Worm (Caenorhabditis elegans) whole organism, L2 larva: ENCODE results near the gene ubh-1.

Experiments
- C34F6.9 ChIP-seq: fragments of 150-350 bp; optimal IDR thresholded peaks from 2 replicates; lab custom pipeline; 2014; ENCODE audit warnings: missing biosample characterization, missing genetic modification characterization
- F13H6.1 ChIP-seq: sonication (generic microtip); optimal IDR thresholded peaks from 2 replicates; lab custom pipeline; 2016; ENCODE audit warnings: missing genetic modification characterization, missing compliant biosample characterization
- R02D3.7 ChIP-seq: fragments of 150-350 bp; optimal IDR thresholded peaks from 2 replicates; lab custom pipeline; 2014; ENCODE audit warnings: missing biosample characterization, missing genetic modification characterization
- Y55F3AM.14 ChIP-seq: fragments of 200-800 bp; sonication (Bioruptor generic); optimal IDR thresholded peaks from 2 replicates; lab custom pipeline; 2018; ENCODE audit warnings: mild to moderate bottlenecking, missing genetic modification characterization, missing compliant biosample characterization
- ZK546.5 ChIP-seq: sonication (generic microtip); optimal IDR thresholded peaks from 2 replicates; lab custom pipeline; 2017; ENCODE audit warnings: missing biosample characterization, missing genetic modification characterization
- alr-1 ChIP-seq: fragments of 150-350 bp; optimal IDR thresholded peaks from 2 replicates; lab custom pipeline; 2014; ENCODE audit warnings: missing biosample characterization, missing genetic modification characterization
- aly-2 ChIP-seq: fragments of 150-350 bp; optimal IDR thresholded peaks from 2 replicates; lab custom pipeline; 2014; ENCODE audit warnings: missing biosample characterization, missing genetic modification characterization
- ama-1 ChIP-seq: fragments of 150-350 bp; optimal IDR thresholded peaks from 2 replicates; lab custom pipeline; 2018; ENCODE audit warnings: inconsistent platforms
- blmp-1 ChIP-seq: sonication (generic microtip); optimal IDR thresholded peaks from 2 replicates; lab custom pipeline; 2017; ENCODE audit warnings: missing genetic modification characterization, mild to moderate bottlenecking, missing compliant biosample characterization, antibody characterized with exemption, moderate library complexity; ENCODE audit not compliant: insufficient read depth
- ceh-16 ChIP-seq: fragments of 150-350 bp; optimal IDR thresholded peaks from 2 replicates; lab custom pipeline; 2014; ENCODE audit warnings: missing biosample characterization, missing genetic modification characterization
- ceh-82 ChIP-seq: fragments of 150-350 bp; optimal IDR thresholded peaks from 2 replicates; lab custom pipeline; 2014; ENCODE audit warnings: missing biosample characterization, missing genetic modification characterization
- crh-2 ChIP-seq: sonication (generic microtip); optimal IDR thresholded peaks from 2 replicates; lab custom pipeline; 2017; ENCODE audit warnings: missing biosample characterization, missing genetic modification characterization
- dmd-4 ChIP-seq: sonication (generic microtip); optimal IDR thresholded peaks from 2 replicates; lab custom pipeline; 2017; ENCODE audit warnings: missing biosample characterization, missing genetic modification characterization
- egl-27 ChIP-seq: sonication (generic microtip); optimal IDR thresholded peaks from 3 replicates; lab custom pipeline; 2017; ENCODE audit warnings: missing biosample characterization, missing genetic modification reagents, missing genetic modification characterization
- elt-1 ChIP-seq: fragments of 150-350 bp; optimal IDR thresholded peaks from 2 replicates; lab custom pipeline; 2014; ENCODE audit warnings: missing biosample characterization, missing genetic modification characterization
- elt-3 ChIP-seq: sonication (generic microtip); optimal IDR thresholded peaks from 2 replicates; lab custom pipeline; 2017; ENCODE audit warnings: missing biosample characterization, missing genetic modification characterization
- fos-1 ChIP-seq: fragments of 150-350 bp; optimal IDR thresholded peaks from 2 replicates; lab custom pipeline; 2014; ENCODE audit warnings: missing biosample characterization, missing genetic modification characterization
- gmeb-1 ChIP-seq: fragments of 150-350 bp; optimal IDR thresholded peaks from 2 replicates; lab custom pipeline; 2014; ENCODE audit warnings: missing biosample characterization, missing genetic modification characterization
- lin-11 ChIP-seq: fragments of 150-350 bp; sonication (generic microtip); optimal IDR thresholded peaks from 2 replicates; lab custom pipeline; 2014; ENCODE audit warnings: missing biosample characterization, missing genetic modification characterization, inconsistent platforms, mixed read lengths
- lin-13 ChIP-seq: fragments of 150-350 bp; optimal IDR thresholded peaks from 2 replicates; lab custom pipeline; 2014; ENCODE audit warnings: missing biosample characterization, missing genetic modification reagents, missing genetic modification characterization
- lin-39 ChIP-seq: fragments of 150-350 bp; optimal IDR thresholded peaks from 2 replicates; lab custom pipeline; 2014; ENCODE audit warnings: missing biosample characterization, missing genetic modification reagents, missing genetic modification characterization
- lsy-2 ChIP-seq, 2 experiments: fragments of 150-350 bp in 1 of 2; sonication (generic microtip) in 1 of 2; optimal IDR thresholded peaks; 2 replicates each; lab custom pipeline; 2014 to 2017; ENCODE audit warnings: missing biosample characterization in 2 of 2, missing genetic modification characterization in 2 of 2
- mab-5 ChIP-seq: fragments of 150-350 bp; optimal IDR thresholded peaks from 2 replicates; lab custom pipeline; 2014; ENCODE audit warnings: missing biosample characterization, missing genetic modification characterization
- mbf-1 ChIP-seq: sonication (generic microtip); optimal IDR thresholded peaks from 2 replicates; lab custom pipeline; 2017; ENCODE audit warnings: missing biosample characterization, missing genetic modification characterization
- mdl-1 ChIP-seq, 2 experiments: fragments of 150-350 bp in 1 of 2; sonication (generic microtip) in 1 of 2; optimal IDR thresholded peaks; 2 replicates each; lab custom pipeline; 2017; ENCODE audit warnings: missing biosample characterization in 2 of 2, missing genetic modification characterization in 2 of 2
- nhr-10 ChIP-seq: sonication (generic microtip); optimal IDR thresholded peaks from 2 replicates; lab custom pipeline; 2017; ENCODE audit warnings: missing biosample characterization, missing genetic modification characterization
- nhr-11 ChIP-seq: fragments of 150-350 bp; optimal IDR thresholded peaks from 2 replicates; lab custom pipeline; 2014; ENCODE audit warnings: missing biosample characterization, missing genetic modification characterization
- nhr-12 ChIP-seq: fragments of 150-350 bp; optimal IDR thresholded peaks from 2 replicates; lab custom pipeline; 2014; ENCODE audit warnings: missing biosample characterization, missing genetic modification characterization
- nhr-129 ChIP-seq: fragments of 150-350 bp; optimal IDR thresholded peaks from 2 replicates; lab custom pipeline; 2014; ENCODE audit warnings: missing biosample characterization, missing genetic modification characterization
- nhr-21 ChIP-seq: fragments of 150-350 bp; optimal IDR thresholded peaks from 2 replicates; lab custom pipeline; 2014; ENCODE audit warnings: missing biosample characterization, missing genetic modification characterization
- nhr-23 ChIP-seq: fragments of 150-350 bp; optimal IDR thresholded peaks from 2 replicates; lab custom pipeline; 2014; ENCODE audit warnings: missing biosample characterization, missing genetic modification reagents, missing genetic modification characterization
- nhr-237 ChIP-seq: fragments of 150-350 bp; optimal IDR thresholded peaks from 2 replicates; lab custom pipeline; 2014; ENCODE audit warnings: missing biosample characterization, missing genetic modification characterization
- nhr-25 ChIP-seq: fragments of 150-350 bp; sonication (generic microtip); optimal IDR thresholded peaks from 3 replicates; lab custom pipeline; 2014; ENCODE audit warnings: missing biosample characterization, missing genetic modification characterization
- nhr-6 ChIP-seq: fragments of 150-350 bp; optimal IDR thresholded peaks from 2 replicates; lab custom pipeline; 2014; ENCODE audit warnings: missing biosample characterization, missing genetic modification characterization
- nhr-77 ChIP-seq: fragments of 150-350 bp; optimal IDR thresholded peaks from 2 replicates; lab custom pipeline; 2014; ENCODE audit warnings: missing biosample characterization, missing genetic modification characterization
- peb-1 ChIP-seq: fragments of 150-350 bp; optimal IDR thresholded peaks from 2 replicates; lab custom pipeline; 2014; ENCODE audit warnings: missing biosample characterization, missing genetic modification characterization
- sem-4 ChIP-seq: fragments of 150-350 bp; optimal IDR thresholded peaks from 2 replicates; lab custom pipeline; 2014; ENCODE audit warnings: missing biosample characterization, missing genetic modification reagents, missing genetic modification characterization
- skn-1 ChIP-seq: sonication (generic microtip); optimal IDR thresholded peaks from 2 replicates; lab custom pipeline; 2017; ENCODE audit warnings: missing biosample characterization, missing genetic modification characterization
- sma-3 ChIP-seq: sonication (generic microtip); optimal IDR thresholded peaks from 2 replicates; lab custom pipeline; 2016; ENCODE audit warnings: missing genetic modification reagents, missing genetic modification characterization, missing compliant biosample characterization
- sma-9 ChIP-seq, 2 experiments: fragments of 150-350 bp in 1 of 2; sonication (generic microtip) in 1 of 2; optimal IDR thresholded peaks; 2 replicates each; lab custom pipeline; 2014 to 2016; ENCODE audit warnings: missing genetic modification characterization in 2 of 2, mild to moderate bottlenecking in 1 of 2, missing biosample characterization in 1 of 2, missing compliant biosample characterization in 1 of 2, missing genetic modification reagents in 1 of 2, moderate library complexity in 1 of 2
- snpc-4 ChIP-seq: fragments of 150-350 bp; optimal IDR thresholded peaks from 2 replicates; lab custom pipeline; 2014; ENCODE audit warnings: missing biosample characterization, missing genetic modification characterization
- unc-55 ChIP-seq: fragments of 150-350 bp; sonication (generic microtip); optimal IDR thresholded peaks from 3 replicates; lab custom pipeline; 2014; ENCODE audit warnings: missing biosample characterization, missing genetic modification reagents, missing genetic modification characterization
- unc-62 ChIP-seq: fragments of 150-350 bp; optimal IDR thresholded peaks from 2 replicates; lab custom pipeline; 2014; ENCODE audit warnings: missing biosample characterization, missing genetic modification reagents, missing genetic modification characterization
- zag-1 ChIP-seq: fragments of 150-350 bp; optimal IDR thresholded peaks from 2 replicates; lab custom pipeline; 2014; ENCODE audit warnings: missing biosample characterization, missing genetic modification characterization
- ztf-1 ChIP-seq: fragments of 200-800 bp; sonication (Bioruptor generic); conservative IDR thresholded peaks from 2 replicates; pipeline ENCODE4 v1.3.6; 2022; ENCODE audit warnings: missing genetic modification characterization, missing compliant biosample characterization
- ztf-11 ChIP-seq: sonication (generic microtip); optimal IDR thresholded peaks from 2 replicates; lab custom pipeline; 2017; ENCODE audit warnings: missing biosample characterization, missing genetic modification characterization
- ztf-4 ChIP-seq: fragments of 150-350 bp; optimal IDR thresholded peaks from 2 replicates; lab custom pipeline; 2014; ENCODE audit warnings: missing biosample characterization, missing genetic modification characterization

The ubh-1 gene

ce11 chrV:6544999-6545398 is 33.8 kb upstream of the ubh-1 start:
- no peak for TF ChIP-seq skn-1
- TF ChIP-seq fos-1: peak; percentile 8
- TF ChIP-seq lin-13 (GFP tag; lab: Kevin White, UChicago): no peak
- TF ChIP-seq lsy-2 (tag; optimal IDR thresholded peaks at IDR 0.05; lab: Kevin White, UChicago): no peak
- TF ChIP-seq sma-9 (GFP tag; optimal IDR thresholded peaks at IDR 0.05; lab: Kevin White, UChicago): peak; percentile 30
- TF ChIP-seq sma-9 (tag; optimal IDR thresholded peaks at IDR 0.05; lab: Kevin White, UChicago): no peak
- peak; percentile 4 for TF ChIP-seq sma-3 (GFP tag; lab: Kevin White, UChicago)
- no peak for TF ChIP-seq elt-1
- TF ChIP-seq F13H6.1 (tag; lab: Kevin White, UChicago): no peak

ce11 chrV:6541875-6542274 is 30.7 kb upstream of the ubh-1 start:
- TF ChIP-seq R02D3.7 (tag; lab: Kevin White, UChicago): no peak
- TF ChIP-seq elt-1: no peak
- TF ChIP-seq nhr-10 (tag; lab: Kevin White, UChicago): no peak
- TF ChIP-seq Y55F3AM.14 (GFP tag; lab: Kevin White, UChicago): peak; percentile 25
- TF ChIP-seq nhr-129: peak; percentile 10
- TF ChIP-seq ztf-4: no peak
- TF ChIP-seq nhr-21 (tag; lab: Kevin White, UChicago): peak; percentile 55
- TF ChIP-seq mdl-1 (tag; optimal IDR thresholded peaks at IDR 0.05; lab: Kevin White, UChicago): no peak
- TF ChIP-seq lin-13 (GFP tag; lab: Kevin White, UChicago): no peak
- TF ChIP-seq nhr-11: no peak
- TF ChIP-seq dmd-4: no peak
- no peak for TF ChIP-seq lsy-2 (tag; optimal IDR thresholded peaks at IDR 0.05; lab: Kevin White, UChicago)
- TF ChIP-seq nhr-25: peak; percentile 21
- peak; percentile 25 for TF ChIP-seq fos-1
- TF ChIP-seq sma-9 (GFP tag; optimal IDR thresholded peaks at IDR 0.05; lab: Kevin White, UChicago): peak; percentile 3
- TF ChIP-seq sma-9 (tag; optimal IDR thresholded peaks at IDR 0.05; lab: Kevin White, UChicago): no peak
- no peak for TF ChIP-seq nhr-12 (tag; lab: Kevin White, UChicago)
- no peak for TF ChIP-seq mab-5 (tag; lab: Kevin White, UChicago)
- TF ChIP-seq sma-3 (GFP tag; lab: Kevin White, UChicago): no peak

ce11 chrV:6538323-6538722 is 27.1 kb upstream of the ubh-1 start:
- TF ChIP-seq nhr-21 (tag; lab: Kevin White, UChicago): no peak
- no peak for TF ChIP-seq ceh-16 (tag; lab: Kevin White, UChicago)
- no peak for TF ChIP-seq aly-2 (tag; lab: Kevin White, UChicago)
- no peak for TF ChIP-seq nhr-6
- TF ChIP-seq ama-1 (lab: Kevin White, UChicago): no peak
- no peak for TF ChIP-seq mab-5 (tag; lab: Kevin White, UChicago)
- peak; percentile 29 for TF ChIP-seq nhr-129
- TF ChIP-seq sem-4 (tag; lab: Kevin White, UChicago): no peak
- no peak for TF ChIP-seq nhr-11
- TF ChIP-seq lin-39 (tag; lab: Kevin White, UChicago): no peak
- TF ChIP-seq ceh-82 (tag; lab: Kevin White, UChicago): no peak
- TF ChIP-seq nhr-237 (tag; lab: Kevin White, UChicago): no peak
- no peak for TF ChIP-seq nhr-25
- TF ChIP-seq peb-1: no peak
- TF ChIP-seq gmeb-1 (tag; lab: Kevin White, UChicago): no peak
- TF ChIP-seq F13H6.1 (tag; lab: Kevin White, UChicago): peak; percentile 30
- no peak for TF ChIP-seq sma-9 (GFP tag; optimal IDR thresholded peaks at IDR 0.05; lab: Kevin White, UChicago)
- no peak for TF ChIP-seq sma-9 (tag; optimal IDR thresholded peaks at IDR 0.05; lab: Kevin White, UChicago)
- TF ChIP-seq nhr-23 (tag; lab: Kevin White, UChicago): no peak
- no peak for TF ChIP-seq blmp-1 (tag; lab: Kevin White, UChicago)
- no peak for TF ChIP-seq alr-1 (tag; lab: Kevin White, UChicago)
- no peak for TF ChIP-seq Y55F3AM.14 (GFP tag; lab: Kevin White, UChicago)
- no peak for TF ChIP-seq elt-1
- TF ChIP-seq ztf-1 (GFP tag; lab: Robert Waterston, UW): no peak
- TF ChIP-seq nhr-12 (tag; lab: Kevin White, UChicago): no peak
- TF ChIP-seq lsy-2 (tag; optimal IDR thresholded peaks at IDR 0.05; lab: Kevin White, UChicago): peak in 1 of 2 experiments; percentile 12
- TF ChIP-seq snpc-4 (tag; lab: Kevin White, UChicago): no peak
- TF ChIP-seq zag-1 (tag; lab: Kevin White, UChicago): no peak
- no peak for TF ChIP-seq egl-27 (tag; lab: Kevin White, UChicago)
- TF ChIP-seq mbf-1: no peak
- no peak for TF ChIP-seq nhr-10 (tag; lab: Kevin White, UChicago)
- no peak for TF ChIP-seq dmd-4
- TF ChIP-seq ztf-11: no peak
- no peak for TF ChIP-seq nhr-77
- no peak for TF ChIP-seq lin-13 (GFP tag; lab: Kevin White, UChicago)
- peak; percentile 16 for TF ChIP-seq crh-2 (tag; lab: Kevin White, UChicago)
- TF ChIP-seq fos-1: peak; percentile 5
- TF ChIP-seq unc-55 (GFP tag; lab: Kevin White, UChicago): peak; percentile 7
- TF ChIP-seq ztf-4: no peak
- no peak for TF ChIP-seq skn-1
- peak; percentile 30 for TF ChIP-seq C34F6.9
- no peak for TF ChIP-seq R02D3.7 (tag; lab: Kevin White, UChicago)
- no peak for TF ChIP-seq ZK546.5 (tag; lab: Kevin White, UChicago)
- TF ChIP-seq lin-11 (tag; lab: Kevin White, UChicago): no peak
- no peak for TF ChIP-seq sma-3 (GFP tag; lab: Kevin White, UChicago)
- TF ChIP-seq unc-62: no peak
- no peak for TF ChIP-seq elt-3 (tag; lab: Kevin White, UChicago)
